Worm (Caenorhabditis elegans) whole organism, early embryonic: Measurements from ENCODE around the gene dgk-1.
A peak's percentile ranks its signal among the peaks of the same experiment; 100 is the strongest.

Experiments used
- B0310.2 ChIP-seq: sonication (generic microtip); optimal IDR thresholded peaks from 2 replicates; lab custom pipeline; 2016; ENCODE audit warnings: mild to moderate bottlenecking, missing genetic modification characterization, missing compliant biosample characterization
- F13C5.2 ChIP-seq: sonication (generic microtip); optimal IDR thresholded peaks from 2 replicates; lab custom pipeline; 2017; ENCODE audit warnings: mild to moderate bottlenecking, missing genetic modification characterization, inconsistent platforms, missing compliant biosample characterization
- aly-1 ChIP-seq: sonication (generic microtip); optimal IDR thresholded peaks from 2 replicates; lab custom pipeline; 2016; ENCODE audit warnings: missing genetic modification characterization, missing compliant biosample characterization
- ceh-13 ChIP-seq: fragments of 200-800 bp; sonication (Bioruptor generic); optimal IDR thresholded peaks from 2 replicates; lab custom pipeline; 2018; ENCODE audit warnings: mild to moderate bottlenecking, missing genetic modification characterization, missing compliant biosample characterization
- ceh-36 ChIP-seq: sonication (generic microtip); optimal IDR thresholded peaks from 2 replicates; lab custom pipeline; 2016; ENCODE audit warnings: missing genetic modification characterization, inconsistent platforms, missing compliant biosample characterization
- ets-7 ChIP-seq: sonication (generic microtip); optimal IDR thresholded peaks from 2 replicates; lab custom pipeline; 2016; ENCODE audit warnings: missing genotype, missing genetic modification characterization, missing compliant biosample characterization
- flt-1 ChIP-seq: fragments of 200-800 bp; sonication (Bioruptor generic); IDR thresholded peaks from 2 replicates; pipeline ENCODE4 v1.3.6; 2022; ENCODE audit warnings: missing genetic modification characterization, missing compliant biosample characterization
- hmbx-1 ChIP-seq: sonication (generic microtip); optimal IDR thresholded peaks from 2 replicates; lab custom pipeline; 2016; ENCODE audit warnings: mild to moderate bottlenecking, missing genetic modification characterization, missing compliant biosample characterization
- hmg-4 ChIP-seq: fragments of 200-800 bp; sonication (Bioruptor generic); optimal IDR thresholded peaks from 2 replicates; lab custom pipeline; 2018; ENCODE audit warnings: mild to moderate bottlenecking, missing genetic modification characterization, missing compliant biosample characterization
- hnd-1 ChIP-seq: sonication (generic microtip); optimal IDR thresholded peaks from 2 replicates; lab custom pipeline; 2016; ENCODE audit warnings: missing genetic modification characterization, missing compliant biosample characterization
- pes-1 ChIP-seq: fragments of 200-800 bp; sonication (Bioruptor generic); IDR thresholded peaks from 2 replicates; pipeline ENCODE4 v1.3.6; 2022; ENCODE audit warnings: missing genetic modification reagents, missing genetic modification characterization, missing compliant biosample characterization
- scrt-1 ChIP-seq: fragments of 200-800 bp; sonication (Bioruptor generic); IDR thresholded peaks from 2 replicates; pipeline ENCODE4 v1.3.6; 2022; ENCODE audit warnings: missing genetic modification characterization, missing compliant biosample characterization
- sea-1 ChIP-seq: fragments of 200-800 bp; sonication (Bioruptor generic); conservative IDR thresholded peaks from 2 replicates; pipeline ENCODE4 v1.3.6; 2022; ENCODE audit warnings: missing genetic modification characterization, missing compliant biosample characterization
- tbx-11 ChIP-seq: fragments of 200-800 bp; sonication (Bioruptor generic); IDR thresholded peaks from 2 replicates; pipeline ENCODE4 v1.3.6; 2022; ENCODE audit warnings: missing genetic modification characterization, missing compliant biosample characterization
- tbx-37 ChIP-seq: fragments of 200-800 bp; sonication (Bioruptor generic); conservative IDR thresholded peaks from 2 replicates; pipeline ENCODE4 v1.3.6; 2022; ENCODE audit warnings: missing genetic modification reagents, missing genetic modification characterization, missing compliant biosample characterization
- tra-4 ChIP-seq: sonication (generic microtip); optimal IDR thresholded peaks from 2 replicates; lab custom pipeline; 2017; ENCODE audit warnings: missing genetic modification characterization, missing compliant biosample characterization

Gene dgk-1

ce11 chrX:945669-946068 is 45.6 kb downstream of the dgk-1 start:
- TF ChIP-seq ceh-36 (tag; lab: Kevin White, UChicago) (no peak), B0310.2 (tag; lab: Kevin White, UChicago) (no peak), hmg-4 (GFP tag; lab: Kevin White, UChicago) (no peak), sea-1 (GFP tag; lab: Robert Waterston, UW) (no peak)

ce11 chrX:943698-944097 is 47.6 kb downstream of the dgk-1 start:
- TF ChIP-seq flt-1 (GFP tag; lab: Robert Waterston, UW): 0 out of 2 replicates have a peak, but pooled peaks have one; percentile 39
- peak; percentile 47; the same call in 1 of the 2 replicates for TF ChIP-seq pes-1 (GFP tag; lab: Robert Waterston, UW)

- TF ChIP-seq tbx-37 (no peak), hnd-1 (tag; lab: Kevin White, UChicago) (no peak), hmg-4 (GFP tag; lab: Kevin White, UChicago) (no peak), hmbx-1 (tag; lab: Kevin White, UChicago) (no peak), sea-1 (GFP tag; lab: Robert Waterston, UW) (no peak), ceh-13 (GFP tag; lab: Kevin White, UChicago) (no peak), flt-1 (GFP tag; lab: Robert Waterston, UW) (no peak), aly-1 (no peak), scrt-1 (GFP tag; lab: Robert Waterston, UW) (no peak), F13C5.2 (no peak), tbx-11 (GFP tag; lab: Robert Waterston, UW) (no peak), ceh-36 (tag; lab: Kevin White, UChicago) (no peak)
These were observed 52.9 kb downstream of the dgk-1 start, which contains the start of gene F53H8.3 for ce11 chrX:938269-938883. F53H8.3 (plus strand) TSS chrX:938543.

- TF ChIP-seq B0310.2 (tag; lab: Kevin White, UChicago): no peak
- no peak for TF ChIP-seq hmg-4 (GFP tag; lab: Kevin White, UChicago)
- TF ChIP-seq F13C5.2: no peak
- no peak for TF ChIP-seq tra-4 (tag; lab: Kevin White, UChicago)
- no peak for TF ChIP-seq aly-1
- no peak for TF ChIP-seq pes-1 (GFP tag; lab: Robert Waterston, UW)
- no peak for TF ChIP-seq ceh-13 (GFP tag; lab: Kevin White, UChicago)
- no peak for TF ChIP-seq tbx-11 (GFP tag; lab: Robert Waterston, UW)
- no peak for TF ChIP-seq ets-7 (tag; lab: Kevin White, UChicago)
- TF ChIP-seq hnd-1 (tag; lab: Kevin White, UChicago): no peak
- TF ChIP-seq tbx-37: no peak
- TF ChIP-seq hmbx-1 (tag; lab: Kevin White, UChicago): no peak
These were observed 55.2 kb downstream of the dgk-1 start for ce11 chrX:936013-936412.
